Worm (Caenorhabditis elegans) whole organism, L3 larva: Measurements from ENCODE around the gene rpl-22.

Experiments
- R02D3.7 ChIP-seq: fragments of 150-350 bp; optimal IDR thresholded peaks from 2 replicates; lab custom pipeline; 2014; ENCODE audit warnings: missing biosample characterization, missing genetic modification characterization
- ZK546.5 ChIP-seq: sonication (generic microtip); optimal IDR thresholded peaks from 2 replicates; lab custom pipeline; 2017; ENCODE audit warnings: missing biosample characterization, missing genetic modification characterization
- aly-2 ChIP-seq: fragments of 150-350 bp; optimal IDR thresholded peaks from 2 replicates; lab custom pipeline; 2014; ENCODE audit warnings: missing biosample characterization, missing genetic modification characterization
- ama-1 ChIP-seq: fragments of 150-350 bp; optimal IDR thresholded peaks from 2 replicates; lab custom pipeline; 2018
- ceh-16 ChIP-seq: sonication (generic microtip); optimal IDR thresholded peaks from 2 replicates; lab custom pipeline; 2017; ENCODE audit warnings: missing biosample characterization, missing genetic modification characterization
- ceh-28 ChIP-seq: fragments of 150-350 bp; optimal IDR thresholded peaks from 2 replicates; lab custom pipeline; 2014; ENCODE audit warnings: missing biosample characterization, missing genetic modification reagents, missing genetic modification characterization
- ceh-82 ChIP-seq: fragments of 150-350 bp; optimal IDR thresholded peaks from 2 replicates; lab custom pipeline; 2014; ENCODE audit warnings: missing biosample characterization, missing genetic modification characterization
- ceh-9 ChIP-seq: sonication (generic microtip); optimal IDR thresholded peaks from 2 replicates; lab custom pipeline; 2018; ENCODE audit warnings: missing biosample characterization, missing genetic modification characterization
- daf-12 ChIP-seq: fragments of 150-350 bp; optimal IDR thresholded peaks from 2 replicates; lab custom pipeline; 2014; ENCODE audit warnings: missing biosample characterization, missing genetic modification reagents, missing genetic modification characterization
- egl-27 ChIP-seq: sonication (generic microtip); optimal IDR thresholded peaks from 4 replicates; lab custom pipeline; 2017; ENCODE audit warnings: missing biosample characterization, missing genetic modification reagents, missing genetic modification characterization
- egl-5 ChIP-seq: fragments of 150-350 bp; optimal IDR thresholded peaks from 2 replicates; lab custom pipeline; 2017; ENCODE audit warnings: missing biosample characterization, missing genetic modification reagents, missing genetic modification characterization, inconsistent platforms
- elt-1 ChIP-seq: fragments of 150-350 bp; optimal IDR thresholded peaks from 2 replicates; lab custom pipeline; 2014; ENCODE audit warnings: missing biosample characterization, missing genetic modification characterization
- elt-2 ChIP-seq: sonication (generic microtip); optimal IDR thresholded peaks from 2 replicates; lab custom pipeline; 2016; ENCODE audit warnings: missing genetic modification reagents, mild to moderate bottlenecking, missing genetic modification characterization, missing compliant biosample characterization
- elt-3 ChIP-seq, 3 experiments: fragments of 150-350 bp in 1 of 3; sonication (generic microtip) in 2 of 3; optimal IDR thresholded peaks; 2 replicates in 2 of 3; 4 replicates in 1 of 3; lab custom pipeline; 2014 to 2017; ENCODE audit warnings: missing biosample characterization in 3 of 3, missing genetic modification characterization in 3 of 3
- eor-1 ChIP-seq, 2 experiments: fragments of 150-350 bp; optimal IDR thresholded peaks; 2 replicates each; lab custom pipeline; 2014 to 2018; ENCODE audit warnings: missing biosample characterization in 2 of 2, missing genetic modification characterization in 2 of 2
- fkh-10 ChIP-seq: sonication (generic microtip); optimal IDR thresholded peaks from 2 replicates; lab custom pipeline; 2017; ENCODE audit warnings: missing biosample characterization, missing genetic modification reagents, missing genetic modification characterization
- fkh-2 ChIP-seq: fragments of 150-350 bp; optimal IDR thresholded peaks from 2 replicates; lab custom pipeline; 2014; ENCODE audit warnings: missing biosample characterization, missing genetic modification reagents, missing genetic modification characterization
- fos-1 ChIP-seq: fragments of 150-350 bp; optimal IDR thresholded peaks from 2 replicates; lab custom pipeline; 2014; ENCODE audit warnings: missing biosample characterization, missing genetic modification characterization
- hmg-11 ChIP-seq: sonication (generic microtip); optimal IDR thresholded peaks from 2 replicates; lab custom pipeline; 2016; ENCODE audit warnings: missing genetic modification characterization, missing compliant biosample characterization
- jun-1 ChIP-seq: fragments of 150-350 bp; optimal IDR thresholded peaks from 2 replicates; lab custom pipeline; 2014; ENCODE audit warnings: missing biosample characterization, missing genetic modification reagents, missing genetic modification characterization
- lin-15B ChIP-seq: fragments of 150-350 bp; optimal IDR thresholded peaks from 2 replicates; lab custom pipeline; 2014; ENCODE audit warnings: missing biosample characterization, missing genetic modification characterization
- lin-39 ChIP-seq: fragments of 150-350 bp; optimal IDR thresholded peaks from 2 replicates; lab custom pipeline; 2018; ENCODE audit warnings: missing biosample characterization, missing genetic modification reagents, missing genetic modification characterization
- lsy-12 ChIP-seq: sonication (generic microtip); optimal IDR thresholded peaks from 2 replicates; lab custom pipeline; 2016; ENCODE audit warnings: mild to moderate bottlenecking, missing genetic modification characterization, missing compliant biosample characterization
- mdl-1 ChIP-seq: fragments of 150-350 bp; optimal IDR thresholded peaks from 2 replicates; lab custom pipeline; 2014; ENCODE audit warnings: missing biosample characterization, missing genetic modification characterization
- nfya-1 ChIP-seq: sonication (generic microtip); optimal IDR thresholded peaks from 2 replicates; lab custom pipeline; 2017; ENCODE audit warnings: missing genetic modification characterization, mild to moderate bottlenecking, missing compliant biosample characterization, antibody characterized with exemption, moderate library complexity; ENCODE audit not compliant: insufficient read depth
- nhr-11 ChIP-seq: fragments of 150-350 bp; optimal IDR thresholded peaks from 2 replicates; lab custom pipeline; 2014; ENCODE audit warnings: missing biosample characterization, missing genetic modification characterization
- nhr-12 ChIP-seq: fragments of 150-350 bp; optimal IDR thresholded peaks from 2 replicates; lab custom pipeline; 2014; ENCODE audit warnings: missing biosample characterization, missing genetic modification characterization
- nhr-23 ChIP-seq: fragments of 150-350 bp; optimal IDR thresholded peaks from 2 replicates; lab custom pipeline; 2014; ENCODE audit warnings: missing biosample characterization, missing genetic modification reagents, missing genetic modification characterization
- nhr-237 ChIP-seq: fragments of 150-350 bp; optimal IDR thresholded peaks from 2 replicates; lab custom pipeline; 2014; ENCODE audit warnings: missing biosample characterization, missing genetic modification characterization
- nhr-25 ChIP-seq: sonication (generic microtip); optimal IDR thresholded peaks from 2 replicates; lab custom pipeline; 2017; ENCODE audit warnings: missing biosample characterization, missing genetic modification characterization
- nhr-28 ChIP-seq: fragments of 150-350 bp; optimal IDR thresholded peaks from 2 replicates; lab custom pipeline; 2014; ENCODE audit warnings: missing biosample characterization, missing genetic modification characterization
- nhr-43 ChIP-seq: sonication (generic microtip); optimal IDR thresholded peaks from 2 replicates; lab custom pipeline; 2016; ENCODE audit warnings: mild to moderate bottlenecking, missing genetic modification characterization, missing compliant biosample characterization; ENCODE audit not compliant: poor library complexity, severe bottlenecking
- nhr-67 ChIP-seq: fragments of 150-350 bp; optimal IDR thresholded peaks from 2 replicates; lab custom pipeline; 2014; ENCODE audit warnings: missing biosample characterization, missing genetic modification characterization
- nhr-76 ChIP-seq: fragments of 150-350 bp; sonication (generic microtip); optimal IDR thresholded peaks from 5 replicates; lab custom pipeline; 2014; ENCODE audit warnings: missing biosample characterization, missing genetic modification characterization
- nhr-77 ChIP-seq: fragments of 150-350 bp; optimal IDR thresholded peaks from 2 replicates; lab custom pipeline; 2014; ENCODE audit warnings: missing biosample characterization, missing genetic modification characterization
- pha-4 ChIP-seq: fragments of 150-350 bp; optimal IDR thresholded peaks from 2 replicates; lab custom pipeline; 2014; ENCODE audit warnings: missing biosample characterization, missing genetic modification reagents, missing genetic modification characterization
- pqm-1 ChIP-seq: fragments of 150-350 bp; optimal IDR thresholded peaks from 2 replicates; lab custom pipeline; 2017; ENCODE audit warnings: missing biosample characterization, missing genetic modification characterization, inconsistent platforms
- sea-2 ChIP-seq: fragments of 150-350 bp; sonication (generic microtip); optimal IDR thresholded peaks from 4 replicates; lab custom pipeline; 2014; ENCODE audit warnings: missing biosample characterization, missing genetic modification reagents, missing genetic modification characterization
- skn-1 ChIP-seq: fragments of 150-350 bp; optimal IDR thresholded peaks from 2 replicates; lab custom pipeline; 2014; ENCODE audit warnings: missing biosample characterization, missing genetic modification characterization
- snpc-4 ChIP-seq: fragments of 150-350 bp; optimal IDR thresholded peaks from 2 replicates; lab custom pipeline; 2014; ENCODE audit warnings: missing biosample characterization, missing genetic modification characterization
- tbx-2 ChIP-seq: sonication (generic microtip); optimal IDR thresholded peaks from 2 replicates; lab custom pipeline; 2016; ENCODE audit warnings: mild to moderate bottlenecking, missing genetic modification characterization, missing compliant biosample characterization
- unc-39 ChIP-seq: sonication (generic microtip); optimal IDR thresholded peaks from 4 replicates; lab custom pipeline; 2017; ENCODE audit warnings: missing biosample characterization, missing genetic modification characterization
- unc-62 ChIP-seq: fragments of 150-350 bp; sonication (generic microtip); optimal IDR thresholded peaks from 4 replicates; lab custom pipeline; 2014; ENCODE audit warnings: missing biosample characterization, missing genetic modification reagents, missing genetic modification characterization
- zag-1 ChIP-seq: fragments of 150-350 bp; optimal IDR thresholded peaks from 2 replicates; lab custom pipeline; 2014; ENCODE audit warnings: missing biosample characterization, missing genetic modification characterization
- ztf-11 ChIP-seq: fragments of 150-350 bp; optimal IDR thresholded peaks from 2 replicates; lab custom pipeline; 2014; ENCODE audit warnings: missing biosample characterization, missing genetic modification characterization
- ztf-4 ChIP-seq: fragments of 150-350 bp; optimal IDR thresholded peaks from 2 replicates; lab custom pipeline; 2014; ENCODE audit warnings: missing biosample characterization, missing genetic modification characterization

Gene rpl-22

DNA sequence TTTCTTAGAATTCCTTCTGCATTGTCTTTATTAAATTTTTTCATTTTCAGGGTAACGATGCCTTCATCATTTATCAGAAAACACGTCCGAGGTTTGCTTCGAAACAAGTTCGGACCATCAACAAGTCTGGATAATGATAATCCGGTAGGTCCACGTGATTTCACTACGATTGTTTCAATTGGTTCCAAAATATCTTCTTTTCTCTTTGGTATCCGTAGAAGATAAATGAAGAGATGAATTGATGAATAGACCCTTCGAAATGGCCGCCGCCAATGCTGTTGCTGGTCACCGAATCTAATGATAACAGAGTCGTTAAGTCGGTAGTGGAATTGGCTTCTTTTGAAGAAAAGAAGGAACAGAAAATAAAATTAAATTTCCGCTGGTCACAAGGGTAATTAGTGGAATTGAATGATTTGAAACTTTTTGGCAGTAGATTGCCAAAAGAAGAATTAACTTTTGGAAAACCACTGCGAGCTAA, 5.5 kb upstream of the rpl-22 start, which contains the start of gene F33G12.6:
Gene F33G12.6, plus strand, starts transcription at position 51 of the 478 bp plus-strand sequence.
- TF ChIP-seq nhr-43 (no peak), pha-4 (no peak), egl-5 (tag; lab: Kevin White, UChicago) (peak; percentile 76), zag-1 (no peak), hmg-11 (tag; lab: Kevin White, UChicago) (no peak), elt-1 (tag; lab: Kevin White, UChicago) (no peak)

DNA sequence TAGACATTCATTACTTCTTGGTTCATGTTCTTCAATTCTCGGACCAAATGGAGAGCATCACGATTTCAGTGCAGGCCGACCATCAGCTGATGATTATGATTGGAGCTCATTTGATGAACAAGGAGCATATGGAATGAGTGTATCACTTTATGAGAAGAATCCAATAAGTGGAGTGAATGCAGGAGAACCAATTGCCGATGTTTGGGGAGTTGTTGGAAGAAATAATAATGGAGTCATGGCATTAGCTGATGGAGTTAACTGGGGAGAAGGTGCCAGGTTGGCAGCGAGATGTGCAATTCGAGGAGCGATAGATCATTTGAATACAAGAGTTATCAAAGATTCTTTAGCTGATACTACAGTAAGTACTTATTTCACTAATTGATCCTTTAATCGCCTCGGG, 4.6 kb upstream of the rpl-22 start:
- TF ChIP-seq aly-2 (tag; lab: Kevin White, UChicago), result no peak
- no peak for TF ChIP-seq elt-3 (tag; optimal IDR thresholded peaks at IDR 0.05; lab: Kevin White, UChicago)

DNA sequence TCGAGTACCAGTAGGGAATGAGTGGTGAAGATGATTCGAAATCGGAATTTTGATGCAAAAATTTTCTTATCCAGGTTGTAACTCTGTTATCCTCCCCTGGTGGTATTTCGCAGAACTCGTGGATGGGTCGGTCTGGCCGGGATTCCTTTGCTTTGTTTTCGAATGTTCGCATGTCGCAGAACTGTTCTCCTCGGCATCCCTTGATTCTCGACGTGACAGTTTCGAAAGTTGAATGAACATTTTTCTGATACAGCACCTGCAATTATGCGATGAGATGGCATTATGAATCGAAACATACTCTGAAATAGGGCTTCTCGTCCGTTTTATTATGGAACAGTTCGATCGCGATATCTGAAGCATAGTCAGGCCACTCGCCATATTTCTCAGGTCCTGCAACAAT, 838 bp downstream of the rpl-22 start:
- TF ChIP-seq egl-5 (tag; lab: Kevin White, UChicago) (no peak), egl-27 (tag; lab: Kevin White, UChicago) (no peak), elt-2 (tag; lab: Kevin White, UChicago) (peak; percentile 2), zag-1 (no peak), tbx-2 (tag; lab: Kevin White, UChicago) (no peak), hmg-11 (tag; lab: Kevin White, UChicago) (no peak), sea-2 (no peak), ama-1 (lab: Kevin White, UChicago) (no peak), ceh-28 (tag; lab: Kevin White, UChicago) (no peak)

ce11 chrII:5057315-5057714, 1.9 kb downstream of the rpl-22 start:
- no peak for TF ChIP-seq nhr-237 (tag; lab: Kevin White, UChicago)
- TF ChIP-seq mdl-1 (tag; lab: Kevin White, UChicago), result no peak
- no peak for TF ChIP-seq daf-12 (tag; lab: Kevin White, UChicago)
- TF ChIP-seq fos-1 (tag; lab: Kevin White, UChicago), result no peak
- no peak for TF ChIP-seq fkh-10 (GFP tag; lab: Kevin White, UChicago)
- no peak for TF ChIP-seq R02D3.7 (tag; lab: Kevin White, UChicago)
- no peak for TF ChIP-seq ama-1 (lab: Kevin White, UChicago)
- peak; percentile 84 for TF ChIP-seq nhr-43
- TF ChIP-seq ceh-28 (tag; lab: Kevin White, UChicago), result no peak
- peak; percentile 37 for TF ChIP-seq lin-15B (tag; lab: Kevin White, UChicago)
- no peak for TF ChIP-seq skn-1 (tag; lab: Kevin White, UChicago)
- TF ChIP-seq ztf-4 (tag; lab: Kevin White, UChicago), result no peak
- no peak for TF ChIP-seq ceh-82 (tag; lab: Kevin White, UChicago)
- TF ChIP-seq tbx-2 (tag; lab: Kevin White, UChicago), result peak; percentile 51
- TF ChIP-seq snpc-4 (tag; lab: Kevin White, UChicago), result peak; percentile 99
- no peak for TF ChIP-seq nhr-77 (tag; lab: Kevin White, UChicago)
- TF ChIP-seq nfya-1 (tag; lab: Kevin White, UChicago), result peak; percentile 43
- TF ChIP-seq unc-62, result no peak
- no peak for TF ChIP-seq ceh-9
- TF ChIP-seq elt-1 (tag; lab: Kevin White, UChicago), result no peak
- peak; percentile 71 for TF ChIP-seq lsy-12 (tag; lab: Kevin White, UChicago)
- TF ChIP-seq elt-2 (tag; lab: Kevin White, UChicago), result peak; percentile 90
- peak; percentile 73 for TF ChIP-seq pha-4
- TF ChIP-seq ztf-11 (tag; lab: Kevin White, UChicago), result no peak
- TF ChIP-seq nhr-25 (tag; lab: Kevin White, UChicago), result peak; percentile 79
- peak; percentile 9 for TF ChIP-seq jun-1 (tag; lab: Kevin White, UChicago)
- TF ChIP-seq ceh-16 (tag; lab: Kevin White, UChicago), result no peak
- TF ChIP-seq fkh-2 (tag; lab: Kevin White, UChicago), result no peak
- peak; percentile 9 for TF ChIP-seq pqm-1 (tag; lab: Kevin White, UChicago)
- TF ChIP-seq nhr-11, result no peak
- peak; percentile 21 for TF ChIP-seq lin-39
- no peak for TF ChIP-seq egl-27 (tag; lab: Kevin White, UChicago)
- peak; percentile 67 for TF ChIP-seq hmg-11 (tag; lab: Kevin White, UChicago)
- no peak for TF ChIP-seq aly-2 (tag; lab: Kevin White, UChicago)
- TF ChIP-seq elt-3 (tag; optimal IDR thresholded peaks at IDR 0.05; lab: Kevin White, UChicago), result no peak
- no peak for TF ChIP-seq nhr-12 (tag; lab: Kevin White, UChicago)
- TF ChIP-seq nhr-67 (tag; lab: Kevin White, UChicago), result no peak
- no peak for TF ChIP-seq ZK546.5 (tag; lab: Kevin White, UChicago)
- no peak for TF ChIP-seq nhr-28 (tag; lab: Kevin White, UChicago)
- peak; percentile 46 for TF ChIP-seq nhr-23 (tag; lab: Kevin White, UChicago)
- peak; percentile 61 for TF ChIP-seq egl-5 (tag; lab: Kevin White, UChicago)
- no peak for TF ChIP-seq nhr-76 (tag; lab: Kevin White, UChicago)
- TF ChIP-seq eor-1 (tag; optimal IDR thresholded peaks at IDR 0.05; lab: Kevin White, UChicago), result no peak
- no peak for TF ChIP-seq unc-39
- no peak for TF ChIP-seq zag-1
- no peak for TF ChIP-seq sea-2
